Worm (Caenorhabditis elegans): ENCODE results near the gene nape-1.

ce11 chrIV:3733287-3733686 is 7.4 kb downstream of the nape-1 start:
- TF ChIP-seq nhr-76 (tag; optimal IDR thresholded peaks at IDR 0.05) (no peak), daf-16 (GFP tag; optimal IDR thresholded peaks at IDR 0.05) (no peak), daf-16 (tag; optimal IDR thresholded peaks at IDR 0.05) (no peak), ztf-11 (tag; optimal IDR thresholded peaks at IDR 0.05) (no peak), aly-2 (tag; optimal IDR thresholded peaks at IDR 0.05) (no peak), nhr-237 (tag; optimal IDR thresholded peaks at IDR 0.05) (no peak), lin-39 (tag; optimal IDR thresholded peaks at IDR 0.05) (no peak), nhr-25 (tag; optimal IDR thresholded peaks at IDR 0.05; ENCODE audit: borderline replicate concordance, insufficient read depth) (no peak), nhr-102 (tag; optimal IDR thresholded peaks at IDR 0.05) (no peak)
